Fruit fly (Drosophila melanogaster) whole organism, embryonic: ENCODE data around the gene topi.
A peak's percentile ranks its signal among the peaks of the same experiment; 100 is the strongest.

Source experiments
- Antp ChIP-seq: fragments of 200-800 bp; sonication (Bioruptor generic); optimal IDR thresholded peaks from 3 replicates; lab custom pipeline; 2016; ENCODE audit warnings: missing biosample characterization, missing genetic modification characterization
- Bgb ChIP-seq: fragments of 200-800 bp; sonication (Bioruptor generic); IDR thresholded peaks from 2 replicates; pipeline ENCODE4 v1.3.6; 2022; ENCODE audit warnings: missing biosample characterization, missing genetic modification characterization; ENCODE audit not compliant: partially characterized antibody
- CG10267 ChIP-seq: fragments of 200-800 bp; sonication (Bioruptor generic); optimal IDR thresholded peaks from 2 replicates; lab custom pipeline; 2018; ENCODE audit warnings: missing biosample characterization, mild to moderate bottlenecking, missing genetic modification characterization, moderate library complexity
- CG10366 ChIP-seq: fragments of 200-800 bp; sonication (Bioruptor generic); IDR thresholded peaks from 2 replicates; pipeline ENCODE4 v1.3.6; 2022; ENCODE audit warnings: missing biosample characterization, missing genetic modification characterization
- CG13287 ChIP-seq: fragments of 200-800 bp; sonication (Bioruptor generic); IDR thresholded peaks from 2 replicates; pipeline ENCODE4 v1.3.6; 2022; ENCODE audit warnings: missing biosample characterization, missing genetic modification characterization; ENCODE audit not compliant: partially characterized antibody
- CG13624 ChIP-seq: fragments of 200-800 bp; sonication (Bioruptor generic); optimal IDR thresholded peaks from 2 replicates; lab custom pipeline; 2016; ENCODE audit warnings: missing biosample characterization, missing genetic modification characterization
- CG16813 ChIP-seq: fragments of 200-800 bp; sonication (Bioruptor generic); IDR thresholded peaks from 3 replicates; pipeline ENCODE4 v1.3.6; 2022; ENCODE audit warnings: missing biosample characterization, missing genetic modification characterization; ENCODE audit not compliant: partially characterized antibody
- CG2116 ChIP-seq: fragments of 200-800 bp; sonication (Bioruptor generic); optimal IDR thresholded peaks from 3 replicates; lab custom pipeline; 2018; ENCODE audit warnings: missing biosample characterization, mild to moderate bottlenecking, missing genetic modification characterization
- CG2129 ChIP-seq: fragments of 200-800 bp; sonication (Bioruptor generic); IDR thresholded peaks from 2 replicates; pipeline ENCODE4 v1.3.6; 2022; ENCODE audit warnings: missing biosample characterization, missing genetic modification characterization; ENCODE audit not compliant: partially characterized antibody
- CG34224 ChIP-seq: fragments of 200-800 bp; sonication (Bioruptor generic); IDR thresholded peaks from 3 replicates; pipeline ENCODE4 v1.3.6; 2022; ENCODE audit warnings: missing biosample characterization, missing genetic modification characterization; ENCODE audit not compliant: partially characterized antibody
- CG3995 ChIP-seq: fragments of 200-800 bp; sonication (Bioruptor generic); optimal IDR thresholded peaks from 3 replicates; lab custom pipeline; 2016; ENCODE audit warnings: missing biosample characterization, missing genetic modification characterization
- CG6689 ChIP-seq: fragments of 200-800 bp; sonication (Bioruptor generic); IDR thresholded peaks from 2 replicates; pipeline ENCODE4 v1.3.6; 2022; ENCODE audit warnings: missing biosample characterization, missing genetic modification characterization
- CG6791 ChIP-seq: fragments of 200-800 bp; sonication (Bioruptor generic); IDR thresholded peaks from 3 replicates; pipeline ENCODE4 v1.3.6; 2022; ENCODE audit warnings: missing biosample characterization, missing genetic modification characterization; ENCODE audit not compliant: partially characterized antibody
- CG7372 ChIP-seq: fragments of 200-800 bp; sonication (Bioruptor generic); IDR thresholded peaks from 2 replicates; pipeline ENCODE4 v1.3.6; 2022; ENCODE audit warnings: missing biosample characterization, missing genetic modification characterization
- Camta ChIP-seq: fragments of 200-800 bp; sonication (Bioruptor generic); optimal IDR thresholded peaks from 2 replicates; lab custom pipeline; 2016; ENCODE audit warnings: missing biosample characterization, missing genetic modification characterization
- Doc3 ChIP-seq: fragments of 200-800 bp; sonication (Bioruptor generic); IDR thresholded peaks from 3 replicates; pipeline ENCODE4 v1.3.6; 2022; ENCODE audit warnings: missing biosample characterization, missing genetic modification characterization; ENCODE audit not compliant: partially characterized antibody
- Dref ChIP-seq: fragments of 200-800 bp; sonication (Bioruptor generic); IDR thresholded peaks from 2 replicates; pipeline ENCODE4 v1.3.6; 2022; ENCODE audit warnings: missing biosample characterization, missing genetic modification characterization
- E2f2 ChIP-seq: fragments of 200-800 bp; sonication (Bioruptor generic); IDR thresholded peaks from 2 replicates; pipeline ENCODE4 v1.3.6; 2022; ENCODE audit warnings: missing biosample characterization, missing genetic modification characterization
- Eip74EF ChIP-seq, 2 experiments: fragments of 200-800 bp in 1 of 2; fragments of >200 bp in 1 of 2; sonication (Bioruptor generic) in 1 of 2; optimal IDR thresholded peaks; 2 replicates each; lab custom pipeline; 2017 to 2019; ENCODE audit warnings: missing biosample characterization in 2 of 2, missing genetic modification characterization in 2 of 2, mild to moderate bottlenecking in 1 of 2, moderate library complexity in 1 of 2
- H2.0 ChIP-seq: fragments of 200-800 bp; sonication (Bioruptor generic); IDR thresholded peaks from 2 replicates; pipeline ENCODE4 v1.3.6; 2022; ENCODE audit warnings: missing biosample characterization, missing genetic modification characterization
- HLH4C ChIP-seq: fragments of 200-800 bp; sonication (Bioruptor generic); IDR thresholded peaks from 3 replicates; pipeline ENCODE4 v1.3.6; 2022; ENCODE audit warnings: missing biosample characterization, missing genetic modification characterization; ENCODE audit not compliant: partially characterized antibody
- Hr39 ChIP-seq: fragments of >200 bp; optimal IDR thresholded peaks from 2 replicates; lab custom pipeline; 2017
- Scr ChIP-seq: fragments of 200-800 bp; sonication (Bioruptor generic); IDR thresholded peaks from 2 replicates; pipeline ENCODE4 v1.3.6; 2022; ENCODE audit warnings: missing biosample characterization, missing genetic modification characterization; ENCODE audit not compliant: partially characterized antibody
- Sin3A ChIP-seq: fragments of >200 bp; optimal IDR thresholded peaks from 2 replicates; lab custom pipeline; 2018
- Sry-δ ChIP-seq: fragments of 200-800 bp; sonication (Bioruptor generic); optimal IDR thresholded peaks from 2 replicates; lab custom pipeline; 2016; ENCODE audit warnings: missing biosample characterization, missing genetic modification characterization
- amos ChIP-seq: fragments of 200-800 bp; sonication (Bioruptor generic); IDR thresholded peaks from 2 replicates; pipeline ENCODE4 v1.3.6; 2022; ENCODE audit warnings: missing biosample characterization, missing genetic modification characterization; ENCODE audit not compliant: partially characterized antibody
- aop ChIP-seq: fragments of 200-800 bp; sonication (Bioruptor generic); IDR thresholded peaks from 2 replicates; pipeline ENCODE4 v1.3.6; 2022; ENCODE audit warnings: missing biosample characterization, missing genetic modification characterization
- cad ChIP-seq: fragments of >200 bp; optimal IDR thresholded peaks from 2 replicates; lab custom pipeline; 2017; ENCODE audit warnings: missing biosample characterization, missing genetic modification characterization
- crp ChIP-seq, 2 experiments: fragments of 200-800 bp; sonication (Bioruptor generic); optimal IDR thresholded peaks; 2 replicates in 1 of 2; 3 replicates in 1 of 2; lab custom pipeline; 2017; ENCODE audit warnings: missing biosample characterization in 2 of 2, missing genetic modification characterization in 2 of 2, mild to moderate bottlenecking in 1 of 2, moderate library complexity in 1 of 2
- dm ChIP-seq: fragments of 200-800 bp; sonication (Bioruptor generic); optimal IDR thresholded peaks from 3 replicates; lab custom pipeline; 2016; ENCODE audit warnings: missing biosample characterization, missing genetic modification characterization
- gcm2 ChIP-seq: fragments of 200-800 bp; sonication (Bioruptor generic); optimal IDR thresholded peaks from 2 replicates; lab custom pipeline; 2016; ENCODE audit warnings: missing biosample characterization, missing genetic modification characterization
- ham ChIP-seq: fragments of 200-800 bp; sonication (Bioruptor generic); IDR thresholded peaks from 2 replicates; pipeline ENCODE4 v1.3.6; 2022; ENCODE audit warnings: missing biosample characterization, missing genetic modification characterization
- knrl ChIP-seq: fragments of 200-800 bp; sonication (Bioruptor generic); IDR thresholded peaks from 3 replicates; pipeline ENCODE4 v1.3.6; 2022; ENCODE audit warnings: missing biosample characterization, missing genetic modification characterization; ENCODE audit not compliant: partially characterized antibody
- mirr ChIP-seq: fragments of 200-800 bp; sonication (Bioruptor generic); optimal IDR thresholded peaks from 3 replicates; lab custom pipeline; 2018; ENCODE audit warnings: missing biosample characterization, mild to moderate bottlenecking, missing genetic modification characterization
- nmo ChIP-seq: fragments of 200-800 bp; sonication (Bioruptor generic); optimal IDR thresholded peaks from 2 replicates; lab custom pipeline; 2018; ENCODE audit warnings: missing biosample characterization, mild to moderate bottlenecking, missing genetic modification characterization, moderate library complexity
- pros ChIP-seq: fragments of 200-800 bp; sonication (Bioruptor generic); optimal IDR thresholded peaks from 3 replicates; lab custom pipeline; 2019; ENCODE audit warnings: missing biosample characterization, mild to moderate bottlenecking, missing genetic modification characterization, moderate library complexity
- pum ChIP-seq: fragments of 200-800 bp; sonication (Bioruptor generic); optimal IDR thresholded peaks from 2 replicates; lab custom pipeline; 2016; ENCODE audit warnings: missing biosample characterization, missing genetic modification characterization
- pzg ChIP-seq: fragments of 200-800 bp; sonication (Bioruptor generic); optimal IDR thresholded peaks from 3 replicates; lab custom pipeline; 2018; ENCODE audit warnings: missing biosample characterization, mild to moderate bottlenecking, missing genetic modification characterization, moderate library complexity
- repo ChIP-seq: fragments of 200-800 bp; sonication (Bioruptor generic); optimal IDR thresholded peaks from 2 replicates; lab custom pipeline; 2016; ENCODE audit warnings: missing biosample characterization, missing genetic modification characterization
- sisA ChIP-seq: fragments of 200-800 bp; sonication (Bioruptor generic); IDR thresholded peaks from 2 replicates; pipeline ENCODE4 v1.3.6; 2022; ENCODE audit warnings: missing biosample characterization, missing genetic modification characterization
- tin ChIP-seq: fragments of 200-800 bp; sonication (Bioruptor generic); optimal IDR thresholded peaks from 3 replicates; lab custom pipeline; 2016; ENCODE audit warnings: missing biosample characterization, missing genetic modification characterization
- tio ChIP-seq: fragments of 200-800 bp; sonication (Bioruptor generic); optimal IDR thresholded peaks from 2 replicates; lab custom pipeline; 2017; ENCODE audit warnings: missing biosample characterization, missing genetic modification characterization, inconsistent platforms
- trem ChIP-seq: fragments of 200-800 bp; optimal IDR thresholded peaks from 3 replicates; lab custom pipeline; 2019; ENCODE audit warnings: missing biosample characterization, mild to moderate bottlenecking, missing genetic modification characterization, moderate library complexity
- tup ChIP-seq: fragments of 200-800 bp; sonication (Bioruptor generic); optimal IDR thresholded peaks from 2 replicates; lab custom pipeline; 2016; ENCODE audit warnings: missing biosample characterization, mild to moderate bottlenecking, missing genetic modification characterization, moderate library complexity
- twi ChIP-seq: fragments of 200-800 bp; optimal IDR thresholded peaks from 2 replicates; lab custom pipeline; 2019; ENCODE audit warnings: missing biosample characterization, mild to moderate bottlenecking, missing genetic modification characterization, moderate library complexity
- wek ChIP-seq: fragments of 200-800 bp; sonication (Bioruptor generic); optimal IDR thresholded peaks from 3 replicates; lab custom pipeline; 2018; ENCODE audit warnings: missing biosample characterization, mild to moderate bottlenecking, missing genetic modification characterization, moderate library complexity
- z ChIP-seq: fragments of 200-800 bp; sonication (Bioruptor generic); IDR thresholded peaks from 3 replicates; pipeline ENCODE4 v1.3.6; 2022; ENCODE audit warnings: missing biosample characterization, missing genetic modification characterization
- zen2 ChIP-seq: fragments of 200-800 bp; sonication (Bioruptor generic); IDR thresholded peaks from 3 replicates; pipeline ENCODE4 v1.3.6; 2022; ENCODE audit warnings: missing biosample characterization, missing genetic modification characterization; ENCODE audit not compliant: partially characterized antibody

topi gene

dm6 chr3R:9756187-9756586, 18.7 kb upstream of the topi start, which contains the start of the genes Alg12 and Rpt3R (continued):
- TF ChIP-seq Eip74EF (GFP tag; optimal IDR thresholded peaks at IDR 0.05; lab: Kevin White, UChicago) (no peak), nmo (GFP tag; lab: Kevin White, UChicago) (peak; percentile 5), zen2 (GFP tag; lab: Robert Waterston, UW) (peak; percentile 8; the same call in 1 of the 3 replicates), CG10267 (tag; lab: Kevin White, UChicago) (peak; percentile 11), amos (peak; percentile 41; the same call in 1 of the 2 replicates), CG7372 (GFP tag; lab: Robert Waterston, UW) (no peak), knrl (GFP tag; lab: Robert Waterston, UW) (peak; percentile 32; the same call in 1 of the 3 replicates), Sry-δ (peak; percentile 40), Sin3A (lab: Kevin White, UChicago) (peak; percentile 22), CG34224 (GFP tag; lab: Robert Waterston, UW) (peak; percentile 70), pzg (GFP tag; lab: Kevin White, UChicago) (peak; percentile 38), CG2129 (0 out of 2 replicates have a peak, but pooled peaks have one; percentile 26), CG2116 (GFP tag; lab: Kevin White, UChicago) (peak; percentile 56), Bgb (GFP tag; lab: Robert Waterston, UW) (peak; percentile 35; the same call in 1 of the 2 replicates), E2f2 (GFP tag; lab: Robert Waterston, UW) (peak; percentile 70), CG3995 (peak; percentile 32), tup (GFP tag; lab: Kevin White, UChicago) (no peak), CG10366 (GFP tag; lab: Robert Waterston, UW) (no peak), CG16813 (GFP tag; lab: Robert Waterston, UW) (peak; percentile 48; the same call in 2 of the 3 replicates), cad (GFP tag; lab: Kevin White, UChicago) (no peak), z (GFP tag; lab: Robert Waterston, UW) (no peak), Doc3 (peak; percentile 70), CG13287 (GFP tag; lab: Robert Waterston, UW) (peak; percentile 77)
- TF ChIP-seq, all 482 proteins: peak for 39

DNA sequence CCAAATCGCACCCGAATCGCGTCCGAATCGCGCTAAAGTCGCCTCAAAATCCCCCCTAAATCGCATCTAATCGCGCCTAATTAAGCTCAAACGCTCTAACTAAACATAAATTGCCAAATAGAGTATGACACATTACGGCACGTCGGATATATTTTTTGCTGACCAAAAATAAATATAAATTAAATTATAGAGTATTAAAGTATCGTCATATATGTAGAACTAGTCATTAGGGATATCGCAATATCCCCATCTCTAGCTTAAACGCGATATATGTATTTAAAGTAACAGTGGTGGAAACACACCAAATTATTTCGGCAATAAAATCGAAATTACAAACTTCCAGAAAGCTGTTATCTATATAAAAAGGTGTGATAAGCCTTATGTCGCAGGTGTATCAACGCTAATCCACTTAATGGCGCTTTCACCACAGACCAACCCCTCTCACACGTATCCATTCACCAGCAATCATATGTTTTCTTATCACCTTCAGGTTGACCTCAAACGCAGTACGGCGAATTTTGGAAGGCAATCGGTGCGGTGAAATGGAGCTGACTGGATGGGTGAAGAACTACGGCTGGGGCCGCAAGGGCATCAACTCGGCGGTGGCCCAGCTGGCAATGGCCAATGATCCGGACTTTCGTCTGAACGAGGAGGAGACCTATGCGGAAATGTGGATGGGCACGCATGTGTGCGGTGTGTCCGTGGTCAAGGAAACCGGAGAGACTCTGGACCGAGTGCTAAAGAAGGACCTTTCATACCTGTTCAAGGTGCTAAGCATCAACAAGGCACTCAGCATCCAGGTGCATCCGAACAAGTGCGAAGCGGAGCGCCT, 15.3 kb upstream of the topi start, which contains the start of gene Mpi:
Mpi (plus strand) TSS at position 263 of the 832 bp plus-strand sequence.
- TF ChIP-seq sisA (GFP tag; lab: Robert Waterston, UW) (no peak), mirr (no peak), trem (peak; percentile 58), gcm2 (GFP tag; lab: Kevin White, UChicago) (no peak), pum (GFP tag; lab: Kevin White, UChicago) (no peak), knrl (GFP tag; lab: Robert Waterston, UW) (peak; percentile 49; the same call in 2 of the 3 replicates), Camta (no peak), CG6689 (no peak), Dref (GFP tag; lab: Robert Waterston, UW) (peak; percentile 62), repo (GFP tag; lab: Kevin White, UChicago) (no peak), H2.0 (no peak), Antp (GFP tag; lab: Kevin White, UChicago) (no peak), crp (GFP tag; optimal IDR thresholded peaks at IDR 0.05; lab: Kevin White, UChicago) (peak in 1 of 2 experiments; percentile 79), CG6791 (no peak), HLH4C (GFP tag; lab: Robert Waterston, UW) (no peak; the same call in 1 of the 3 replicates), twi (tag; lab: Kevin White, UChicago) (no peak), Hr39 (lab: Kevin White, UChicago) (no peak), Scr (peak; percentile 66), CG13624 (GFP tag; lab: Kevin White, UChicago) (peak; percentile 28), pros (no peak), ham (no peak), tio (no peak), tin (GFP tag; lab: Kevin White, UChicago) (no peak), aop (GFP tag; lab: Robert Waterston, UW) (no peak), dm (GFP tag; lab: Kevin White, UChicago) (no peak), wek (GFP tag; lab: Kevin White, UChicago) (peak; percentile 12)
